Fruit fly (Drosophila melanogaster) whole organism, embryonic: ENCODE results near the gene spidey.

Experiments used
- Abd-B ChIP-seq: fragments of 200-800 bp; sonication (Bioruptor generic); optimal IDR thresholded peaks from 2 replicates; lab custom pipeline; 2018; ENCODE audit warnings: missing biosample characterization, mild to moderate bottlenecking, missing genetic modification characterization, moderate library complexity
- Aef1 ChIP-seq: fragments of 200-800 bp; sonication (Bioruptor generic); IDR thresholded peaks from 3 replicates; pipeline ENCODE4 v1.3.6; 2022; ENCODE audit warnings: missing biosample characterization, missing genetic modification characterization
- Antp ChIP-seq: fragments of 200-800 bp; sonication (Bioruptor generic); optimal IDR thresholded peaks from 3 replicates; lab custom pipeline; 2016; ENCODE audit warnings: missing biosample characterization, missing genetic modification characterization
- Bteb2 ChIP-seq: fragments of 200-800 bp; sonication (Bioruptor generic); optimal IDR thresholded peaks from 2 replicates; lab custom pipeline; 2016; ENCODE audit warnings: missing biosample characterization, missing genetic modification characterization
- CG10366 ChIP-seq: fragments of 200-800 bp; sonication (Bioruptor generic); IDR thresholded peaks from 2 replicates; pipeline ENCODE4 v1.3.6; 2022; ENCODE audit warnings: missing biosample characterization, missing genetic modification characterization
- CG11247 ChIP-seq: fragments of 200-800 bp; sonication (Bioruptor generic); IDR thresholded peaks from 2 replicates; pipeline ENCODE4 v1.3.6; 2022; ENCODE audit warnings: missing biosample characterization, missing genetic modification characterization
- CG12071 ChIP-seq: fragments of 200-800 bp; sonication (Bioruptor generic); optimal IDR thresholded peaks from 3 replicates; lab custom pipeline; 2018; ENCODE audit warnings: missing biosample characterization, mild to moderate bottlenecking, missing genetic modification characterization
- CG15073 ChIP-seq: fragments of 200-800 bp; sonication (Bioruptor generic); optimal IDR thresholded peaks from 2 replicates; lab custom pipeline; 2016; ENCODE audit warnings: missing biosample characterization, missing genetic modification characterization
- CG15269 ChIP-seq: fragments of 200-800 bp; sonication (Bioruptor generic); optimal IDR thresholded peaks from 2 replicates; lab custom pipeline; 2018; ENCODE audit warnings: missing biosample characterization, mild to moderate bottlenecking, missing genetic modification characterization, moderate library complexity
- CG17186 ChIP-seq: fragments of 200-800 bp; sonication (Bioruptor generic); optimal IDR thresholded peaks from 3 replicates; lab custom pipeline; 2017; ENCODE audit warnings: missing biosample characterization, missing genetic modification reagents, missing genetic modification characterization
- CG17328 ChIP-seq: fragments of 200-800 bp; sonication (Bioruptor generic); IDR thresholded peaks from 2 replicates; pipeline ENCODE4 v1.3.6; 2022; ENCODE audit warnings: missing biosample characterization, missing genetic modification characterization
- CG1832 ChIP-seq: fragments of 200-800 bp; sonication (Bioruptor generic); optimal IDR thresholded peaks from 2 replicates; lab custom pipeline; 2017; ENCODE audit warnings: missing biosample characterization, mild to moderate bottlenecking, missing genetic modification characterization, inconsistent platforms
- CG2875 ChIP-seq: fragments of 200-800 bp; sonication (Bioruptor generic); optimal IDR thresholded peaks from 2 replicates; lab custom pipeline; 2017; ENCODE audit warnings: missing biosample characterization, mild to moderate bottlenecking, missing genetic modification characterization, missing genetic modification reagents
- CG3407 ChIP-seq: fragments of 200-800 bp; sonication (Bioruptor generic); optimal IDR thresholded peaks from 2 replicates; lab custom pipeline; 2018; ENCODE audit warnings: missing biosample characterization, mild to moderate bottlenecking, missing genetic modification characterization
- CG3847 ChIP-seq: fragments of 200-800 bp; sonication (Bioruptor generic); IDR thresholded peaks from 2 replicates; pipeline ENCODE4 v1.3.6; 2022; ENCODE audit warnings: missing biosample characterization, missing genetic modification characterization
- CG43689 ChIP-seq: fragments of 200-800 bp; sonication (Bioruptor generic); IDR thresholded peaks from 2 replicates; pipeline ENCODE4 v1.3.6; 2022; ENCODE audit warnings: missing biosample characterization, missing genetic modification characterization
- CG4707 ChIP-seq: fragments of 200-800 bp; sonication (Bioruptor generic); optimal IDR thresholded peaks from 2 replicates; lab custom pipeline; 2018; ENCODE audit warnings: missing biosample characterization, mild to moderate bottlenecking, missing genetic modification characterization, moderate library complexity
- CG6813 ChIP-seq: fragments of 200-800 bp; sonication (Bioruptor generic); optimal IDR thresholded peaks from 2 replicates; lab custom pipeline; 2017; ENCODE audit warnings: missing biosample characterization, missing genetic modification characterization, mild to moderate bottlenecking, moderate library complexity, missing genetic modification reagents
- CG7271 ChIP-seq: fragments of 200-800 bp; sonication (Bioruptor generic); optimal IDR thresholded peaks from 2 replicates; lab custom pipeline; 2018; ENCODE audit warnings: missing biosample characterization, mild to moderate bottlenecking, missing genetic modification characterization, moderate library complexity
- CG7556 ChIP-seq: fragments of 200-800 bp; sonication (Bioruptor generic); optimal IDR thresholded peaks from 2 replicates; lab custom pipeline; 2017; ENCODE audit warnings: missing biosample characterization, mild to moderate bottlenecking, missing genetic modification characterization
- CG8281 ChIP-seq: fragments of 200-800 bp; sonication (Bioruptor generic); optimal IDR thresholded peaks from 2 replicates; lab custom pipeline; 2018; ENCODE audit warnings: missing biosample characterization, mild to moderate bottlenecking, missing genetic modification characterization, moderate library complexity
- CG8478 ChIP-seq: fragments of >200 bp; optimal IDR thresholded peaks from 2 replicates; lab custom pipeline; 2018
- CG8765 ChIP-seq: fragments of 200-800 bp; sonication (Bioruptor generic); IDR thresholded peaks from 2 replicates; pipeline ENCODE4 v1.3.6; 2022; ENCODE audit warnings: missing biosample characterization, missing genetic modification characterization
- CG9609 ChIP-seq: fragments of 200-800 bp; sonication (Bioruptor generic); optimal IDR thresholded peaks from 3 replicates; lab custom pipeline; 2016; ENCODE audit warnings: missing biosample characterization, missing genetic modification characterization
- Dip2 ChIP-seq: fragments of 200-800 bp; sonication (Bioruptor generic); IDR thresholded peaks from 2 replicates; pipeline ENCODE4 v1.3.6; 2022; ENCODE audit warnings: missing biosample characterization, missing genetic modification characterization
- Fer3 ChIP-seq: fragments of 200-800 bp; sonication (Bioruptor generic); optimal IDR thresholded peaks from 2 replicates; lab custom pipeline; 2018; ENCODE audit warnings: missing biosample characterization, mild to moderate bottlenecking, missing genetic modification characterization, moderate library complexity
- HLH4C ChIP-seq: fragments of 200-800 bp; sonication (Bioruptor generic); IDR thresholded peaks from 3 replicates; pipeline ENCODE4 v1.3.6; 2022; ENCODE audit warnings: missing biosample characterization, missing genetic modification characterization; ENCODE audit not compliant: partially characterized antibody
- HLH54F ChIP-seq: fragments of 200-800 bp; sonication (Bioruptor generic); optimal IDR thresholded peaks from 3 replicates; lab custom pipeline; 2016; ENCODE audit warnings: missing biosample characterization, missing genetic modification characterization
- Hey ChIP-seq: fragments of 200-800 bp; sonication (Bioruptor generic); optimal IDR thresholded peaks from 3 replicates; lab custom pipeline; 2018; ENCODE audit warnings: missing biosample characterization, mild to moderate bottlenecking, missing genetic modification characterization
- Hr78 ChIP-seq, 2 experiments: fragments of 200-800 bp in 1 of 2; fragments of >200 bp in 1 of 2; sonication (Bioruptor generic) in 1 of 2; optimal IDR thresholded peaks; 2 replicates each; lab custom pipeline; 2017 to 2019; ENCODE audit warnings: missing biosample characterization in 2 of 2, missing genetic modification characterization in 2 of 2, mild to moderate bottlenecking in 1 of 2, moderate library complexity in 1 of 2
- Lhr ChIP-seq: fragments of 200-800 bp; sonication (Bioruptor generic); optimal IDR thresholded peaks from 3 replicates; lab custom pipeline; 2017; ENCODE audit warnings: mild to moderate bottlenecking, missing biosample characterization, missing genetic modification reagents, missing genetic modification characterization
- NFAT ChIP-seq: fragments of 200-800 bp; sonication (Bioruptor generic); IDR thresholded peaks from 2 replicates; pipeline ENCODE4 v1.3.6; 2022; ENCODE audit warnings: missing biosample characterization, missing genetic modification characterization
- Rfx ChIP-seq: fragments of 200-800 bp; sonication (Bioruptor generic); IDR thresholded peaks from 2 replicates; pipeline ENCODE4 v1.3.6; 2022; ENCODE audit warnings: missing biosample characterization, missing genetic modification characterization
- ase ChIP-seq: fragments of 200-800 bp; sonication (Bioruptor generic); IDR thresholded peaks from 3 replicates; pipeline ENCODE4 v1.3.6; 2022; ENCODE audit warnings: missing biosample characterization, missing genetic modification characterization
- cwo ChIP-seq: fragments of 200-800 bp; sonication (Bioruptor generic); optimal IDR thresholded peaks from 3 replicates; lab custom pipeline; 2017; ENCODE audit warnings: missing biosample characterization, missing genetic modification characterization, mild to moderate bottlenecking, moderate library complexity, missing genetic modification reagents
- dati ChIP-seq: fragments of 200-800 bp; sonication (Bioruptor generic); IDR thresholded peaks from 2 replicates; pipeline ENCODE4 v1.3.6; 2022; ENCODE audit warnings: missing biosample characterization, missing genetic modification characterization
- en ChIP-seq: fragments of 200-800 bp; sonication (Bioruptor generic); optimal IDR thresholded peaks from 2 replicates; lab custom pipeline; 2016; ENCODE audit warnings: missing biosample characterization, missing genetic modification characterization
- fd3F ChIP-seq: fragments of 200-800 bp; sonication (Bioruptor generic); optimal IDR thresholded peaks from 2 replicates; lab custom pipeline; 2018; ENCODE audit warnings: missing biosample characterization, mild to moderate bottlenecking, missing genetic modification characterization, moderate library complexity
- gcm2 ChIP-seq: fragments of 200-800 bp; sonication (Bioruptor generic); optimal IDR thresholded peaks from 2 replicates; lab custom pipeline; 2016; ENCODE audit warnings: missing biosample characterization, missing genetic modification characterization
- jigr1 ChIP-seq: fragments of 200-800 bp; sonication (Bioruptor generic); IDR thresholded peaks from 3 replicates; pipeline ENCODE4 v1.3.6; 2022; ENCODE audit warnings: missing biosample characterization, missing genetic modification characterization
- jing ChIP-seq: fragments of 200-800 bp; sonication (Bioruptor generic); optimal IDR thresholded peaks from 2 replicates; lab custom pipeline; 2018; ENCODE audit warnings: missing biosample characterization, mild to moderate bottlenecking, missing genetic modification characterization
- lbe ChIP-seq: fragments of 200-800 bp; sonication (Bioruptor generic); optimal IDR thresholded peaks from 2 replicates; lab custom pipeline; 2016; ENCODE audit warnings: missing biosample characterization, mild to moderate bottlenecking, missing genetic modification characterization
- oc ChIP-seq: fragments of 200-800 bp; sonication (Bioruptor generic); optimal IDR thresholded peaks from 2 replicates; lab custom pipeline; 2018; ENCODE audit warnings: missing biosample characterization, mild to moderate bottlenecking, missing genetic modification characterization, moderate library complexity
- pho ChIP-seq: fragments of 200-800 bp; sonication (Bioruptor generic); optimal IDR thresholded peaks from 2 replicates; lab custom pipeline; 2016; ENCODE audit warnings: missing biosample characterization, missing genetic modification characterization
- rib ChIP-seq: fragments of 200-800 bp; sonication (Bioruptor generic); IDR thresholded peaks from 2 replicates; pipeline ENCODE4 v1.3.6; 2022; ENCODE audit warnings: missing biosample characterization, missing genetic modification characterization
- sens-2 ChIP-seq: fragments of 200-800 bp; sonication (Bioruptor generic); IDR thresholded peaks from 2 replicates; pipeline ENCODE4 v1.3.6; 2022; ENCODE audit warnings: missing biosample characterization, missing genetic modification characterization
- sima ChIP-seq: fragments of 200-800 bp; sonication (Bioruptor generic); optimal IDR thresholded peaks from 2 replicates; lab custom pipeline; 2016; ENCODE audit warnings: missing biosample characterization, missing genetic modification characterization
- sna ChIP-seq: fragments of 200-800 bp; sonication (Bioruptor generic); IDR thresholded peaks from 2 replicates; pipeline ENCODE4 v1.3.6; 2022; ENCODE audit warnings: missing biosample characterization, missing genetic modification characterization; ENCODE audit not compliant: partially characterized antibody
- tap ChIP-seq: fragments of 200-800 bp; optimal IDR thresholded peaks from 3 replicates; lab custom pipeline; 2019; ENCODE audit warnings: missing biosample characterization, mild to moderate bottlenecking, missing genetic modification characterization, moderate library complexity
- z ChIP-seq: fragments of 200-800 bp; sonication (Bioruptor generic); IDR thresholded peaks from 3 replicates; pipeline ENCODE4 v1.3.6; 2022; ENCODE audit warnings: missing biosample characterization, missing genetic modification characterization

spidey gene

dm6 chrX:7933210-7933915, 24.6 kb downstream of the spidey start, which contains the start of the genes Dhdds and RpS14a (continued):
- TF ChIP-seq CG3847, result peak; percentile 47
- TF ChIP-seq HLH54F, result peak; percentile 51
- no peak for TF ChIP-seq CG43689
- peak; percentile 41 for TF ChIP-seq CG6813 (GFP tag; lab: Kevin White, UChicago)
- peak; percentile 14; the same call in 1 of the 2 replicates for TF ChIP-seq CG10366 (GFP tag; lab: Robert Waterston, UW)
- no peak for TF ChIP-seq dati (GFP tag; lab: Robert Waterston, UW)
- TF ChIP-seq Abd-B (GFP tag; lab: Kevin White, UChicago), result no peak
- no peak for TF ChIP-seq gcm2 (GFP tag; lab: Kevin White, UChicago)
- no peak for TF ChIP-seq CG11247 (GFP tag; lab: Robert Waterston, UW)
- TF ChIP-seq Lhr (GFP tag; lab: Kevin White, UChicago), result peak; percentile 90
- no peak for TF ChIP-seq CG1832
- peak; percentile 86 for TF ChIP-seq CG8478 (lab: Kevin White, UChicago)
- TF ChIP-seq CG17328 (GFP tag; lab: Robert Waterston, UW), result peak; percentile 61
- peak; percentile 57 for TF ChIP-seq CG12071
- no peak for TF ChIP-seq CG15073 (GFP tag; lab: Kevin White, UChicago)
- TF ChIP-seq en (GFP tag; lab: Kevin White, UChicago), result peak; percentile 15
- TF ChIP-seq oc (tag; lab: Kevin White, UChicago), result no peak
- no peak for TF ChIP-seq jigr1 (GFP tag; lab: Robert Waterston, UW)
- peak; percentile 16 for TF ChIP-seq fd3F (GFP tag; lab: Kevin White, UChicago)
- TF ChIP-seq Aef1 (GFP tag; lab: Robert Waterston, UW), result no peak
- peak; percentile 35 for TF ChIP-seq pho
- no peak for TF ChIP-seq Antp (GFP tag; lab: Kevin White, UChicago)
- TF ChIP-seq CG3407 (GFP tag; lab: Kevin White, UChicago), result peak; percentile 64
- TF ChIP-seq Hey (tag; lab: Kevin White, UChicago), result no peak
- peak; percentile 53 for TF ChIP-seq Rfx
- peak; percentile 38 for TF ChIP-seq CG15269 (tag; lab: Kevin White, UChicago)
- peak; percentile 80 for TF ChIP-seq CG7271 (tag; lab: Kevin White, UChicago)
- TF ChIP-seq cwo (GFP tag; lab: Kevin White, UChicago), result peak; percentile 20
- TF ChIP-seq sens-2, result 0 out of 2 replicates have a peak, but pooled peaks have one; percentile 19
- no peak for TF ChIP-seq jing (GFP tag; lab: Kevin White, UChicago)
- no peak for TF ChIP-seq CG8281 (tag; lab: Kevin White, UChicago)
- TF ChIP-seq Hr78 (GFP tag; optimal IDR thresholded peaks at IDR 0.05; lab: Kevin White, UChicago), result no peak
- peak; percentile 51 for TF ChIP-seq CG7556 (GFP tag; lab: Kevin White, UChicago)
- TF ChIP-seq CG17186 (GFP tag; lab: Kevin White, UChicago), result peak; percentile 61
- TF ChIP-seq Dip2 (GFP tag; lab: Robert Waterston, UW), result no peak
- peak; percentile 38 for TF ChIP-seq CG4707 (GFP tag; lab: Kevin White, UChicago)
- peak; percentile 33; the same call in 1 of the 2 replicates for TF ChIP-seq NFAT (GFP tag; lab: Robert Waterston, UW)
- TF ChIP-seq Bteb2 (GFP tag; lab: Kevin White, UChicago), result peak; percentile 30
- peak; percentile 64; the same call in 1 of the 2 replicates for TF ChIP-seq sna (GFP tag; lab: Robert Waterston, UW)
- no peak for TF ChIP-seq tap
- no peak for TF ChIP-seq sima (GFP tag; lab: Kevin White, UChicago)
- TF ChIP-seq CG9609 (GFP tag; lab: Kevin White, UChicago), result peak; percentile 41
- TF ChIP-seq CG8765 (GFP tag; lab: Robert Waterston, UW), result no peak
- no peak for TF ChIP-seq z
- TF ChIP-seq HLH4C (GFP tag; lab: Robert Waterston, UW), result peak; percentile 49; the same call in 2 of the 3 replicates
- peak; percentile 21 for TF ChIP-seq CG2875 (GFP tag; lab: Kevin White, UChicago)
- TF ChIP-seq lbe, result no peak
- TF ChIP-seq rib, result no peak
- no peak for TF ChIP-seq ase
- TF ChIP-seq Fer3 (tag; lab: Kevin White, UChicago), result peak; percentile 24
